Fruit fly (Drosophila melanogaster) ovary, adult (tissue): ENCODE data around the gene CG14671.

ENCODE experiments used
- CG17801 ChIP-seq: fragments of 200-800 bp; optimal IDR thresholded peaks from 2 replicates; lab custom pipeline; 2019; ENCODE audit warnings: missing biosample characterization, mild to moderate bottlenecking, missing genetic modification characterization, moderate library complexity; ENCODE audit not compliant: partially characterized antibody

The CG14671 gene

dm6 chr3R:5588573-5588972 is 24.0 kb upstream of the CG14671 start, which contains the start of gene PolZ2:
Gene PolZ2, plus strand, starts transcription at chr3R:5588873.
- TF ChIP-seq CG17801 (GFP tag; lab: Kevin White, UChicago), result no peak

dm6 chr3R:5587863-5588519 is 23.4 kb upstream of the CG14671 start, which contains the start of gene CG2926:
Gene CG2926, minus strand, starts transcription at chr3R:5588380.
- no peak for TF ChIP-seq CG17801 (GFP tag; lab: Kevin White, UChicago)

dm6 chr3R:5573883-5574282 is 9.3 kb upstream of the CG14671 start:
- no peak for TF ChIP-seq CG17801 (GFP tag; lab: Kevin White, UChicago)

dm6 chr3R:5572900-5573665 is 8.5 kb upstream of the CG14671 start:
- no peak for TF ChIP-seq CG17801 (GFP tag; lab: Kevin White, UChicago)

dm6 chr3R:5571756-5572155 is 7.1 kb upstream of the CG14671 start:
- TF ChIP-seq CG17801 (GFP tag; lab: Kevin White, UChicago), result no peak

dm6 chr3R:5571437-5571750 is 6.8 kb upstream of the CG14671 start:
- TF ChIP-seq CG17801 (GFP tag; lab: Kevin White, UChicago), result no peak

dm6 chr3R:5570635-5571436 is 6.2 kb upstream of the CG14671 start, which contains the start of gene CRMP:
Gene CRMP, plus strand, starts transcription at chr3R:5571108.
- peak; percentile 74 for TF ChIP-seq CG17801 (GFP tag; lab: Kevin White, UChicago)

- TF ChIP-seq CG17801 (GFP tag; lab: Kevin White, UChicago), result peak; percentile 65
Measured at dm6 chr3R:5568590-5568989, 4.0 kb upstream of the CG14671 start, which contains the start of the genes CG2931 and Rheb. Gene CG2931, minus strand, starts transcription at chr3R:5568615. Gene Rheb, plus strand, starts transcription at chr3R:5568921.

dm6 chr3R:5565623-5566022 is 1.0 kb upstream of the CG14671 start:
- peak; percentile 75 for TF ChIP-seq CG17801 (GFP tag; lab: Kevin White, UChicago)

- TF ChIP-seq CG17801 (GFP tag; lab: Kevin White, UChicago), result no peak
Measured at dm6 chr3R:5563420-5563819, 1.2 kb downstream of the CG14671 start, which contains the start of gene Pi4KIIalpha. Gene Pi4KIIalpha, minus strand, starts transcription at chr3R:5563652.

- no peak for TF ChIP-seq CG17801 (GFP tag; lab: Kevin White, UChicago)
Measured at dm6 chr3R:5562956-5563355, 1.7 kb downstream of the CG14671 start.

- no peak for TF ChIP-seq CG17801 (GFP tag; lab: Kevin White, UChicago)
Measured at dm6 chr3R:5554852-5555251, 9.8 kb downstream of the CG14671 start, which contains the start of gene Snm1. Gene Snm1, plus strand, starts transcription at chr3R:5555084.

- peak; percentile 30 for TF ChIP-seq CG17801 (GFP tag; lab: Kevin White, UChicago)
Measured at dm6 chr3R:5554082-5554481, 10.5 kb downstream of the CG14671 start, which contains the start of gene Pcmt. Gene Pcmt, minus strand, starts transcription at chr3R:5554316.

- TF ChIP-seq CG17801 (GFP tag; lab: Kevin White, UChicago), result no peak
Measured at dm6 chr3R:5551593-5551992, 13.0 kb downstream of the CG14671 start.

dm6 chr3R:5551068-5551467 is 13.5 kb downstream of the CG14671 start, which contains the start of gene mia:
Gene mia, minus strand, starts transcription at chr3R:5551168.
- no peak for TF ChIP-seq CG17801 (GFP tag; lab: Kevin White, UChicago)
